Worm (Caenorhabditis elegans) whole organism, L2 larva: ENCODE measurements around the gene gdh-1.

Experiments
- R02D3.7 ChIP-seq: fragments of 150-350 bp; optimal IDR thresholded peaks from 2 replicates; lab custom pipeline; 2014; ENCODE audit warnings: missing biosample characterization, missing genetic modification characterization
- Y55F3AM.14 ChIP-seq: fragments of 200-800 bp; sonication (Bioruptor generic); optimal IDR thresholded peaks from 2 replicates; lab custom pipeline; 2018; ENCODE audit warnings: mild to moderate bottlenecking, missing genetic modification characterization, missing compliant biosample characterization
- ama-1 ChIP-seq: fragments of 150-350 bp; optimal IDR thresholded peaks from 2 replicates; lab custom pipeline; 2018; ENCODE audit warnings: inconsistent platforms
- ceh-82 ChIP-seq: fragments of 150-350 bp; optimal IDR thresholded peaks from 2 replicates; lab custom pipeline; 2014; ENCODE audit warnings: missing biosample characterization, missing genetic modification characterization
- gmeb-1 ChIP-seq: fragments of 150-350 bp; optimal IDR thresholded peaks from 2 replicates; lab custom pipeline; 2014; ENCODE audit warnings: missing biosample characterization, missing genetic modification characterization
- lin-11 ChIP-seq: fragments of 150-350 bp; sonication (generic microtip); optimal IDR thresholded peaks from 2 replicates; lab custom pipeline; 2014; ENCODE audit warnings: missing biosample characterization, missing genetic modification characterization, inconsistent platforms, mixed read lengths
- lsy-2 ChIP-seq, 2 experiments: fragments of 150-350 bp in 1 of 2; sonication (generic microtip) in 1 of 2; optimal IDR thresholded peaks; 2 replicates each; lab custom pipeline; 2014 to 2017; ENCODE audit warnings: missing biosample characterization in 2 of 2, missing genetic modification characterization in 2 of 2
- nhr-12 ChIP-seq: fragments of 150-350 bp; optimal IDR thresholded peaks from 2 replicates; lab custom pipeline; 2014; ENCODE audit warnings: missing biosample characterization, missing genetic modification characterization
- nhr-77 ChIP-seq: fragments of 150-350 bp; optimal IDR thresholded peaks from 2 replicates; lab custom pipeline; 2014; ENCODE audit warnings: missing biosample characterization, missing genetic modification characterization
- skn-1 ChIP-seq: sonication (generic microtip); optimal IDR thresholded peaks from 2 replicates; lab custom pipeline; 2017; ENCODE audit warnings: missing biosample characterization, missing genetic modification characterization
- unc-39 ChIP-seq: fragments of 150-350 bp; optimal IDR thresholded peaks from 2 replicates; lab custom pipeline; 2014; ENCODE audit warnings: missing biosample characterization, missing genetic modification characterization
- unc-62 ChIP-seq: fragments of 150-350 bp; optimal IDR thresholded peaks from 2 replicates; lab custom pipeline; 2014; ENCODE audit warnings: missing biosample characterization, missing genetic modification reagents, missing genetic modification characterization
- ztf-11 ChIP-seq: sonication (generic microtip); optimal IDR thresholded peaks from 2 replicates; lab custom pipeline; 2017; ENCODE audit warnings: missing biosample characterization, missing genetic modification characterization

DNA sequence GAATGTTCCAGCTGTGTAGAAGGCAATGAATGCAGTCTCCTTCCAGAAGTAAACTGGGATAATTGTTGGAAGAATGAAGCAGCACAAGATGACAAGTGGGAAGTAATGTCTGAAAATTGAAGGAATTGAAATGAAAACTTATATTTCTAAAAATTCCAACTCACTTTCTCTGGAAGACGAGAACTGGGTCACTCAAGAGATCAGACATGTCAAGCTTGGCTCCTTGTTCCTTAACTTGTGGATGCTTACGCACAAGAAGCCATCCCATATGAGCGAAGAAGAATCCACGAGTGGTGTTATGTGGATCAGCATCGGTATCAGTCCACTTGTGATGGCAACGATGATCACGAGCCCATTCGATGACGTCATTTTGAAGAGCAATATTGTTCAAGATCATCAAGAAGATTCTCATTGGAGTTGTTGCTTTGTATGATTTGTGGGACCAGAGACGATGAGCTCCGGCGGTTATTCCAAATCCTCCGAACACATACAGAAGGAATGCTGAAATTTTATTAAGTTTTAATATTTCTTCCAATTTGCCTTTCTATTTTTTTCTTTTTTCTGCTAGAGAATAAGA lies 38.7 kb upstream of the gdh-1 start:
- no peak for TF ChIP-seq lin-11
- TF ChIP-seq lsy-2 (tag; optimal IDR thresholded peaks at IDR 0.05; lab: Kevin White, UChicago) = no peak
- no peak for TF ChIP-seq R02D3.7
- no peak for TF ChIP-seq ceh-82 (tag; lab: Kevin White, UChicago)
- no peak for TF ChIP-seq Y55F3AM.14
- no peak for TF ChIP-seq unc-62
- no peak for TF ChIP-seq unc-39 (tag; lab: Kevin White, UChicago)
- TF ChIP-seq nhr-12 (tag; lab: Kevin White, UChicago) = no peak
- no peak for TF ChIP-seq ama-1
- TF ChIP-seq nhr-77 (tag; lab: Kevin White, UChicago) = no peak
- TF ChIP-seq skn-1 (tag; lab: Kevin White, UChicago) = no peak
- no peak for TF ChIP-seq gmeb-1 (tag; lab: Kevin White, UChicago)
- TF ChIP-seq ztf-11 (tag; lab: Kevin White, UChicago) = no peak
